Comparison of ENCODE assay signal across 1 fruit fly cellular context in the genomic region with DNA sequence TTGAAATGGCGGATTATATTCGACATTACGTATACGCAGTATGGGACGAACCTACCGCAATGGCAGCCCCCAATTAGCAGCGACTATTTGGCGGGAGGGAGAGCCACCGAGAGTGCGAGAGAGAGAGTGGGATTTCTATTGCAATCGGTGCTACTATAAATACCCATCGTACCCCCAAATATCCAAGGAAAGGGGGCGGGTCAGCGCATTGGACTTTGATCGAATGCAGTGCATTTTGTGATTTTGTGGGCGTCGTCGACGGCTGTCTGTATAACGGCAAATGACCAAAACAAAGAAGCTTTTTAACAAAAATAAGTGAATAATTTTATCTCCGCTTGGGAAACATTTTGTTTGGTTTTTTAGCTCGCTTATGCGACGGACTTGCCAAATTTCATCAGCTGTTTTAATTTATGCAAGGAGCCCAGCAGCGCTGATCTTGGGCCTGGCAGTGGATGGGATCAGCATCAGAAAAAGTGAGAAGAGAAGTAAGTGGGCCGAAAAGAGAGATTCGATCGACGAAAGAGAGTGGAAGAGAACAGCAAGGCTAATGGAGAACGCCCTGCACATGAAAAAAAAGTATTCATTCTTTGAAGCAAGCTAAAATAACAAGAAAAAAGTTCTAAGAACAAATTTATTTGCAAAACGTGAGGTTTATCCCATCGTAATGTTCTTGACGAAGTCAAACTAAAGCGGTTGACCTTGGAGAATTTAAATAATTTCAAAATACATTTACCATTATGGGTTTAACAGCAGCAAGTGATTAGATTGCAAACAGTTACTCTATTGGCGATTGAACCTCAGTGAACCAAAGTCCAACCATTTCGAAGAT.
TF ChIP-seq lines count a peak whose summit lies in the region.

No protein-coding gene starts in this region.

TF ChIP-seq in whole organism, embryonic, 481 proteins besides CTCF, POLR2A, EP300 and RAD21 (continued from another document and continues in another):
- no peak for TF ChIP-seq Nf-YA (GFP tag; IDR thresholded peaks at IDR 0.05; lab: Robert Waterston, UW)
- peak; percentile 31 for TF ChIP-seq Atf-2 (GFP tag; optimal IDR thresholded peaks at IDR 0.05; lab: Kevin White, UChicago)
- no peak for TF ChIP-seq abd-A (tag; optimal IDR thresholded peaks at IDR 0.05; lab: Kevin White, UChicago)
- TF ChIP-seq CG6854 (GFP tag; optimal IDR thresholded peaks at IDR 0.05; lab: Kevin White, UChicago), result no peak
- no peak for TF ChIP-seq unc-4 (GFP tag; IDR thresholded peaks at IDR 0.05; lab: Robert Waterston, UW; ENCODE audit: partially characterized antibody)
- TF ChIP-seq dimm (GFP tag; IDR thresholded peaks at IDR 0.05; lab: Robert Waterston, UW), result no peak
- no peak; the same call in 1 of the 2 replicates for TF ChIP-seq sob (GFP tag; IDR thresholded peaks at IDR 0.05; lab: Robert Waterston, UW)
- no peak for TF ChIP-seq Dll (GFP tag; IDR thresholded peaks at IDR 0.05; lab: Robert Waterston, UW; ENCODE audit: partially characterized antibody)
- no peak for TF ChIP-seq ro (GFP tag; IDR thresholded peaks at IDR 0.05; lab: Robert Waterston, UW)
- peak; percentile 54; the same call in 2 of the 3 replicates for TF ChIP-seq dysf (GFP tag; IDR thresholded peaks at IDR 0.05; lab: Robert Waterston, UW)
- peak; percentile 6 for TF ChIP-seq CG14710 (tag; optimal IDR thresholded peaks at IDR 0.05; lab: Kevin White, UChicago)
- no peak for TF ChIP-seq jing (GFP tag; optimal IDR thresholded peaks at IDR 0.05; lab: Kevin White, UChicago)
- TF ChIP-seq tll (GFP tag; optimal IDR thresholded peaks at IDR 0.05; lab: Kevin White, UChicago), result no peak
- TF ChIP-seq Sry-δ (GFP tag; optimal IDR thresholded peaks at IDR 0.05; lab: Kevin White, UChicago), result peak; percentile 2
- no peak for TF ChIP-seq CG9797 (GFP tag; optimal IDR thresholded peaks at IDR 0.05; lab: Kevin White, UChicago)
- TF ChIP-seq ase (GFP tag; IDR thresholded peaks at IDR 0.05; lab: Robert Waterston, UW), result peak; percentile 32; the same call in 1 of the 3 replicates
- TF ChIP-seq CG11247 (GFP tag; IDR thresholded peaks at IDR 0.05; lab: Robert Waterston, UW), result no peak
- no peak for TF ChIP-seq CG3065 (GFP tag; optimal IDR thresholded peaks at IDR 0.05; lab: Kevin White, UChicago)
- no peak for TF ChIP-seq CG17612 (GFP tag; IDR thresholded peaks at IDR 0.05; lab: Robert Waterston, UW)
- no peak; the same call in 2 of the 3 replicates for TF ChIP-seq so (GFP tag; IDR thresholded peaks at IDR 0.05; lab: Robert Waterston, UW)
- TF ChIP-seq crol (GFP tag; IDR thresholded peaks at IDR 0.05; lab: Robert Waterston, UW), result no peak
- no peak for TF ChIP-seq CG8089 (GFP tag; optimal IDR thresholded peaks at IDR 0.05; lab: Kevin White, UChicago)
- TF ChIP-seq bbx (GFP tag; IDR thresholded peaks at IDR 0.05; lab: Robert Waterston, UW; ENCODE audit: partially characterized antibody), result no peak
- TF ChIP-seq CG10274 (GFP tag; optimal IDR thresholded peaks at IDR 0.05; lab: Kevin White, UChicago), result no peak
- TF ChIP-seq CG5180 (GFP tag; optimal IDR thresholded peaks at IDR 0.05; lab: Kevin White, UChicago), result no peak
- TF ChIP-seq tna (GFP tag; IDR thresholded peaks at IDR 0.05; lab: Robert Waterston, UW; ENCODE audit: partially characterized antibody), result no peak
- TF ChIP-seq CG9437 (GFP tag; optimal IDR thresholded peaks at IDR 0.05; lab: Kevin White, UChicago), result peak; percentile 16
- TF ChIP-seq dmrt99B (tag; optimal IDR thresholded peaks at IDR 0.05; lab: Kevin White, UChicago), result peak; percentile 45
- no peak for TF ChIP-seq NK7.1 (GFP tag; optimal IDR thresholded peaks at IDR 0.05; lab: Kevin White, UChicago)
- TF ChIP-seq CG1024 (GFP tag; IDR thresholded peaks at IDR 0.05; lab: Robert Waterston, UW), result no peak
- peak; percentile 43 for TF ChIP-seq CG16863 (GFP tag; optimal IDR thresholded peaks at IDR 0.05; lab: Kevin White, UChicago)
- TF ChIP-seq chm (GFP tag; IDR thresholded peaks at IDR 0.05; lab: Robert Waterston, UW), result no peak
- TF ChIP-seq CG13123 (GFP tag; optimal IDR thresholded peaks at IDR 0.05; lab: Kevin White, UChicago), result no peak
- TF ChIP-seq pum (GFP tag; optimal IDR thresholded peaks at IDR 0.05; lab: Kevin White, UChicago), result no peak
- no peak for TF ChIP-seq CG18011 (GFP tag; optimal IDR thresholded peaks at IDR 0.05; lab: Kevin White, UChicago)
- no peak for TF ChIP-seq CG42726 (GFP tag; IDR thresholded peaks at IDR 0.05; lab: Robert Waterston, UW; ENCODE audit: partially characterized antibody)
- no peak for TF ChIP-seq mam (GFP tag; optimal IDR thresholded peaks at IDR 0.05; lab: Kevin White, UChicago)
- TF ChIP-seq wek (GFP tag; optimal IDR thresholded peaks at IDR 0.05; lab: Kevin White, UChicago), result no peak
- no peak for TF ChIP-seq tap (tag; optimal IDR thresholded peaks at IDR 0.05; lab: Kevin White, UChicago)
- peak; percentile 17 for TF ChIP-seq fd96Cb (tag; optimal IDR thresholded peaks at IDR 0.05; lab: Kevin White, UChicago)
- TF ChIP-seq Dek (tag; optimal IDR thresholded peaks at IDR 0.05; lab: Kevin White, UChicago), result no peak
- no peak for TF ChIP-seq fd102C (GFP tag; optimal IDR thresholded peaks at IDR 0.05; lab: Kevin White, UChicago)
- TF ChIP-seq cato (GFP tag; optimal IDR thresholded peaks at IDR 0.05; lab: Kevin White, UChicago; ENCODE audit: borderline replicate concordance), result no peak
- TF ChIP-seq CG2129 (GFP tag; IDR thresholded peaks at IDR 0.05; lab: Robert Waterston, UW; ENCODE audit: partially characterized antibody), result no peak
- TF ChIP-seq CG9932 (GFP tag; IDR thresholded peaks at IDR 0.05; lab: Robert Waterston, UW), result no peak
- peak; percentile 25 to 28 for TF ChIP-seq Pdp1 (GFP tag; optimal IDR thresholded peaks at IDR 0.05; lab: Kevin White, UChicago)
- no peak for TF ChIP-seq CG4707 (GFP tag; optimal IDR thresholded peaks at IDR 0.05; lab: Kevin White, UChicago)
- TF ChIP-seq CG10321 (GFP tag; IDR thresholded peaks at IDR 0.05; lab: Robert Waterston, UW), result no peak
- TF ChIP-seq Awh (GFP tag; IDR thresholded peaks at IDR 0.05; lab: Robert Waterston, UW), result no peak
- peak; percentile 54 for TF ChIP-seq CG30403 (GFP tag; optimal IDR thresholded peaks at IDR 0.05; lab: Kevin White, UChicago)
- TF ChIP-seq Fer1 (GFP tag; optimal IDR thresholded peaks at IDR 0.05; lab: Kevin White, UChicago), result no peak
- peak; percentile 50; the same call in 1 of the 2 replicates for TF ChIP-seq Drgx (GFP tag; IDR thresholded peaks at IDR 0.05; lab: Robert Waterston, UW)
- no peak for TF ChIP-seq CG14965 (GFP tag; optimal IDR thresholded peaks at IDR 0.05; lab: Kevin White, UChicago; ENCODE audit: borderline replicate concordance)
- no peak for TF ChIP-seq sc (optimal IDR thresholded peaks at IDR 0.05; lab: Kevin White, UChicago)
- no peak for TF ChIP-seq sc (GFP tag; optimal IDR thresholded peaks at IDR 0.05; lab: Kevin White, UChicago)
- no peak for TF ChIP-seq corto (GFP tag; optimal IDR thresholded peaks at IDR 0.05; lab: Kevin White, UChicago)
- peak; percentile 35 for TF ChIP-seq CG12155 (GFP tag; optimal IDR thresholded peaks at IDR 0.05; lab: Kevin White, UChicago)
- TF ChIP-seq CG18764 (GFP tag; optimal IDR thresholded peaks at IDR 0.05; lab: Kevin White, UChicago), result no peak
- TF ChIP-seq Nf-YB (GFP tag; optimal IDR thresholded peaks at IDR 0.05; lab: Kevin White, UChicago), result no peak
- no peak for TF ChIP-seq CG3995 (GFP tag; optimal IDR thresholded peaks at IDR 0.05; lab: Kevin White, UChicago)
- no peak for TF ChIP-seq CG17328 (GFP tag; IDR thresholded peaks at IDR 0.05; lab: Robert Waterston, UW)
- TF ChIP-seq CG7987 (GFP tag; optimal IDR thresholded peaks at IDR 0.05; lab: Kevin White, UChicago), result no peak
- TF ChIP-seq HmgZ (tag; optimal IDR thresholded peaks at IDR 0.05; lab: Kevin White, UChicago), result no peak
- no peak for TF ChIP-seq HHEX (GFP tag; optimal IDR thresholded peaks at IDR 0.05; lab: Kevin White, UChicago)
- TF ChIP-seq CG31441 (GFP tag; IDR thresholded peaks at IDR 0.05; lab: Robert Waterston, UW), result peak; percentile 35
- no peak for TF ChIP-seq BEAF-32 (GFP tag; optimal IDR thresholded peaks at IDR 0.05; lab: Kevin White, UChicago)
- TF ChIP-seq Med (GFP tag; lab: Kevin White, UChicago), result peak; percentile 80
- no peak for TF ChIP-seq HLH4C (GFP tag; IDR thresholded peaks at IDR 0.05; lab: Robert Waterston, UW; ENCODE audit: partially characterized antibody)
- no peak for TF ChIP-seq Hsf (GFP tag; optimal IDR thresholded peaks at IDR 0.05; lab: Kevin White, UChicago)
- peak; percentile 45; the same call in 1 of the 2 replicates for TF ChIP-seq lmd (GFP tag; IDR thresholded peaks at IDR 0.05; lab: Robert Waterston, UW)
- TF ChIP-seq CG1233 (GFP tag; optimal IDR thresholded peaks at IDR 0.05; lab: Kevin White, UChicago), result peak; percentile 8
- peak; percentile 38 for TF ChIP-seq Sox100B (GFP tag; optimal IDR thresholded peaks at IDR 0.05; lab: Kevin White, UChicago)
- no peak for TF ChIP-seq CG4360 (GFP tag; IDR thresholded peaks at IDR 0.05; lab: Robert Waterston, UW)
- TF ChIP-seq Neu2 (GFP tag; optimal IDR thresholded peaks at IDR 0.05; lab: Kevin White, UChicago; ENCODE audit: borderline replicate concordance), result no peak
- no peak for TF ChIP-seq dmrt11E (tag; optimal IDR thresholded peaks at IDR 0.05; lab: Kevin White, UChicago)
- no peak for TF ChIP-seq seq (GFP tag; IDR thresholded peaks at IDR 0.05; lab: Robert Waterston, UW)
- TF ChIP-seq CG15479 (GFP tag; optimal IDR thresholded peaks at IDR 0.05; lab: Kevin White, UChicago), result no peak
- TF ChIP-seq nom (GFP tag; optimal IDR thresholded peaks at IDR 0.05; lab: Kevin White, UChicago), result peak; percentile 52
- TF ChIP-seq CG14014 (GFP tag; IDR thresholded peaks at IDR 0.05; lab: Robert Waterston, UW), result no peak
- TF ChIP-seq CG10654 (GFP tag; optimal IDR thresholded peaks at IDR 0.05; lab: Kevin White, UChicago), result no peak
- no peak for TF ChIP-seq HmgD (GFP tag; optimal IDR thresholded peaks at IDR 0.05; lab: Kevin White, UChicago)
- peak in 1 of 2 experiments; percentile 76 for TF ChIP-seq eve (GFP tag; optimal IDR thresholded peaks at IDR 0.05; lab: Kevin White, UChicago)
- TF ChIP-seq CG8478 (optimal IDR thresholded peaks at IDR 0.05; lab: Kevin White, UChicago), result no peak
- TF ChIP-seq Meics (GFP tag; optimal IDR thresholded peaks at IDR 0.05; lab: Kevin White, UChicago), result peak; percentile 22
- no peak for TF ChIP-seq CG12299 (tag; optimal IDR thresholded peaks at IDR 0.05; lab: Kevin White, UChicago)
- no peak for TF ChIP-seq slou (GFP tag; optimal IDR thresholded peaks at IDR 0.05; lab: Kevin White, UChicago)
- TF ChIP-seq Bgb (GFP tag; IDR thresholded peaks at IDR 0.05; lab: Robert Waterston, UW; ENCODE audit: partially characterized antibody), result no peak
- no peak for TF ChIP-seq CG12219 (GFP tag; optimal IDR thresholded peaks at IDR 0.05; lab: Kevin White, UChicago)
- TF ChIP-seq bcd (GFP tag; optimal IDR thresholded peaks at IDR 0.05; lab: Kevin White, UChicago), result peak; percentile 11
- no peak for TF ChIP-seq CG7271 (tag; optimal IDR thresholded peaks at IDR 0.05; lab: Kevin White, UChicago)
- no peak for TF ChIP-seq CG17802 (tag; optimal IDR thresholded peaks at IDR 0.05; lab: Kevin White, UChicago)
- TF ChIP-seq h (optimal IDR thresholded peaks at IDR 0.05; lab: Kevin White, UChicago), result no peak
- TF ChIP-seq CG10147 (GFP tag; optimal IDR thresholded peaks at IDR 0.05; lab: Kevin White, UChicago), result peak; percentile 27
- TF ChIP-seq nau (GFP tag; optimal IDR thresholded peaks at IDR 0.05; lab: Kevin White, UChicago), result no peak
- TF ChIP-seq CrebB (tag; optimal IDR thresholded peaks at IDR 0.05; lab: Kevin White, UChicago), result no peak
- no peak for TF ChIP-seq gcm2 (GFP tag; optimal IDR thresholded peaks at IDR 0.05; lab: Kevin White, UChicago)
- no peak for TF ChIP-seq Vsx1 (GFP tag; optimal IDR thresholded peaks at IDR 0.05; lab: Kevin White, UChicago)
- no peak for TF ChIP-seq crp (GFP tag; optimal IDR thresholded peaks at IDR 0.05; lab: Kevin White, UChicago)
- TF ChIP-seq CG14667 (GFP tag; IDR thresholded peaks at IDR 0.05; lab: Robert Waterston, UW), result no peak
- TF ChIP-seq hb (GFP tag; IDR thresholded peaks at IDR 0.05; lab: Robert Waterston, UW; ENCODE audit: partially characterized antibody), result no peak
- TF ChIP-seq pnt (GFP tag; optimal IDR thresholded peaks at IDR 0.05; lab: Kevin White, UChicago), result no peak
- TF ChIP-seq BtbVII (GFP tag; optimal IDR thresholded peaks at IDR 0.05; lab: Kevin White, UChicago), result peak; percentile 14
- TF ChIP-seq Fer3 (tag; optimal IDR thresholded peaks at IDR 0.05; lab: Kevin White, UChicago), result peak; percentile 17
- no peak for TF ChIP-seq trem (tag; optimal IDR thresholded peaks at IDR 0.05; lab: Kevin White, UChicago)
- TF ChIP-seq Antp (GFP tag; optimal IDR thresholded peaks at IDR 0.05; lab: Kevin White, UChicago), result no peak
- TF ChIP-seq CG3281 (GFP tag; optimal IDR thresholded peaks at IDR 0.05; lab: Kevin White, UChicago), result peak; percentile 25
- no peak for TF ChIP-seq CG15011 (GFP tag; optimal IDR thresholded peaks at IDR 0.05; lab: Kevin White, UChicago)
- TF ChIP-seq CG7928 (GFP tag; optimal IDR thresholded peaks at IDR 0.05; lab: Kevin White, UChicago), result no peak
- TF ChIP-seq CG32767 (GFP tag; IDR thresholded peaks at IDR 0.05; lab: Robert Waterston, UW), result no peak
- TF ChIP-seq lov (optimal IDR thresholded peaks at IDR 0.05; lab: Kevin White, UChicago), result no peak
- no peak for TF ChIP-seq lov (GFP tag; IDR thresholded peaks at IDR 0.05; lab: Robert Waterston, UW)
- no peak for TF ChIP-seq usp (GFP tag; optimal IDR thresholded peaks at IDR 0.05; lab: Kevin White, UChicago)
- no peak for TF ChIP-seq B-H2 (GFP tag; optimal IDR thresholded peaks at IDR 0.05; lab: Kevin White, UChicago)
- no peak for TF ChIP-seq CG4854 (GFP tag; optimal IDR thresholded peaks at IDR 0.05; lab: Kevin White, UChicago)
- no peak for TF ChIP-seq pzg (GFP tag; optimal IDR thresholded peaks at IDR 0.05; lab: Kevin White, UChicago)
- TF ChIP-seq slbo (GFP tag; IDR thresholded peaks at IDR 0.05; lab: Robert Waterston, UW), result 0 out of 2 replicates have a peak, but pooled peaks have one; percentile 15
- no peak for TF ChIP-seq hkb (optimal IDR thresholded peaks at IDR 0.05; lab: Kevin White, UChicago)
- TF ChIP-seq hkb (GFP tag; IDR thresholded peaks at IDR 0.05; lab: Robert Waterston, UW), result peak; percentile 24; the same call in 1 of the 2 replicates
- TF ChIP-seq schlank (tag; optimal IDR thresholded peaks at IDR 0.05; lab: Kevin White, UChicago), result no peak
- TF ChIP-seq p53 (GFP tag; optimal IDR thresholded peaks at IDR 0.05; lab: Kevin White, UChicago), result no peak
- TF ChIP-seq CG8290 (GFP tag; optimal IDR thresholded peaks at IDR 0.05; lab: Kevin White, UChicago), result no peak
- TF ChIP-seq CG8290 (tag; optimal IDR thresholded peaks at IDR 0.05; lab: Kevin White, UChicago), result no peak
- no peak for TF ChIP-seq prd (optimal IDR thresholded peaks at IDR 0.05; lab: Kevin White, UChicago)
- no peak for TF ChIP-seq prd (GFP tag; IDR thresholded peaks at IDR 0.05; lab: Robert Waterston, UW)
- no peak for TF ChIP-seq Doc3 (GFP tag; IDR thresholded peaks at IDR 0.05; lab: Robert Waterston, UW; ENCODE audit: partially characterized antibody)
